Fruit fly (Drosophila melanogaster) S2 (cell line): ENCODE measurements around the gene CG42399.

Source experiments
- CG8478 ChIP-seq: fragments of >200 bp; optimal IDR thresholded peaks from 2 replicates; lab custom pipeline; 2018
- CTCF ChIP-seq, 2 experiments: fragments of >200 bp; optimal IDR thresholded peaks; 2 replicates each; lab custom pipeline; 2018

- no peak for TF ChIP-seq CG8478 (lab: Kevin White, UChicago)
- TF ChIP-seq CTCF (optimal IDR thresholded peaks at IDR 0.05; lab: Kevin White, UChicago) = no peak
Measured at dm6 chr2L:146503-146902, 6.6 kb downstream of the CG42399 start.
